Worm (Caenorhabditis elegans) whole organism, late embryonic: ENCODE results near the gene grl-14.

Experiments
- C38D4.7 ChIP-seq: fragments of 200-800 bp; sonication (Bioruptor generic); optimal IDR thresholded peaks from 2 replicates; lab custom pipeline; 2018; ENCODE audit warnings: mild to moderate bottlenecking, missing genetic modification characterization, moderate library complexity, missing compliant biosample characterization
- F13H6.1 ChIP-seq: sonication (generic microtip); optimal IDR thresholded peaks from 2 replicates; lab custom pipeline; 2016; ENCODE audit warnings: missing genetic modification characterization, missing compliant biosample characterization
- K02D7.2 ChIP-seq: sonication (generic microtip); optimal IDR thresholded peaks from 2 replicates; lab custom pipeline; 2017; ENCODE audit warnings: mild to moderate bottlenecking, missing genetic modification characterization, missing compliant biosample characterization
- K09A11.1 ChIP-seq: sonication (generic microtip); optimal IDR thresholded peaks from 2 replicates; lab custom pipeline; 2017; ENCODE audit warnings: antibody characterized with exemption, mild to moderate bottlenecking, missing genetic modification characterization, missing compliant biosample characterization; ENCODE audit not compliant: insufficient read depth
- T23F11.4 ChIP-seq: fragments of 200-800 bp; sonication (Bioruptor generic); optimal IDR thresholded peaks from 2 replicates; lab custom pipeline; 2018; ENCODE audit warnings: mild to moderate bottlenecking, missing genetic modification characterization, missing compliant biosample characterization
- Y22D7AL.16 ChIP-seq: sonication (generic microtip); optimal IDR thresholded peaks from 2 replicates; lab custom pipeline; 2016; ENCODE audit warnings: missing genetic modification characterization, missing compliant biosample characterization
- ama-1 ChIP-seq: fragments of 150-350 bp; optimal IDR thresholded peaks from 2 replicates; lab custom pipeline; 2014
- ceh-18 ChIP-seq: sonication (generic microtip); optimal IDR thresholded peaks from 2 replicates; lab custom pipeline; 2016; ENCODE audit warnings: missing genetic modification characterization, missing compliant biosample characterization
- ceh-19 ChIP-seq: fragments of 200-800 bp; sonication (Bioruptor generic); optimal IDR thresholded peaks from 2 replicates; lab custom pipeline; 2018; ENCODE audit warnings: mild to moderate bottlenecking, missing genetic modification characterization, missing compliant biosample characterization
- ceh-22 ChIP-seq: sonication (generic microtip); optimal IDR thresholded peaks from 2 replicates; lab custom pipeline; 2017; ENCODE audit warnings: missing biosample characterization, missing genetic modification characterization
- ceh-24 ChIP-seq: sonication (generic microtip); optimal IDR thresholded peaks from 2 replicates; lab custom pipeline; 2016; ENCODE audit warnings: mild to moderate bottlenecking, missing genetic modification characterization, missing compliant biosample characterization
- ceh-30 ChIP-seq: fragments of 150-350 bp; optimal IDR thresholded peaks from 2 replicates; lab custom pipeline; 2014; ENCODE audit warnings: missing biosample characterization, missing genetic modification characterization
- ceh-31 ChIP-seq: sonication (generic microtip); optimal IDR thresholded peaks from 2 replicates; lab custom pipeline; 2016; ENCODE audit warnings: missing genetic modification characterization, missing compliant biosample characterization
- ceh-34 ChIP-seq: sonication (generic microtip); optimal IDR thresholded peaks from 2 replicates; lab custom pipeline; 2016; ENCODE audit warnings: mild to moderate bottlenecking, missing genetic modification characterization, missing compliant biosample characterization
- ceh-6 ChIP-seq: fragments of 200-800 bp; sonication (Bioruptor generic); optimal IDR thresholded peaks from 2 replicates; lab custom pipeline; 2018; ENCODE audit warnings: mild to moderate bottlenecking, missing genetic modification characterization, missing compliant biosample characterization
- che-1 ChIP-seq: sonication (generic microtip); optimal IDR thresholded peaks from 2 replicates; lab custom pipeline; 2016; ENCODE audit warnings: mild to moderate bottlenecking, missing genetic modification characterization, missing compliant biosample characterization
- dve-1 ChIP-seq: sonication (generic microtip); optimal IDR thresholded peaks from 2 replicates; lab custom pipeline; 2017; ENCODE audit warnings: antibody characterized with exemption, mild to moderate bottlenecking, missing genetic modification characterization, missing compliant biosample characterization
- elt-2 ChIP-seq: sonication (generic microtip); optimal IDR thresholded peaks from 2 replicates; lab custom pipeline; 2016; ENCODE audit warnings: missing genetic modification reagents, missing genetic modification characterization, missing compliant biosample characterization
- elt-4 ChIP-seq: sonication (generic microtip); optimal IDR thresholded peaks from 2 replicates; lab custom pipeline; 2016; ENCODE audit warnings: missing genetic modification characterization, missing compliant biosample characterization
- ets-4 ChIP-seq: sonication (generic microtip); optimal IDR thresholded peaks from 2 replicates; lab custom pipeline; 2016; ENCODE audit warnings: missing genetic modification characterization, missing compliant biosample characterization
- eyg-1 ChIP-seq: sonication (generic microtip); optimal IDR thresholded peaks from 2 replicates; lab custom pipeline; 2016; ENCODE audit warnings: missing genotype, missing genetic modification characterization, missing compliant biosample characterization
- fax-1 ChIP-seq: sonication (generic microtip); optimal IDR thresholded peaks from 2 replicates; lab custom pipeline; 2016; ENCODE audit warnings: missing genotype, missing genetic modification characterization, missing compliant biosample characterization
- fkh-10 ChIP-seq: fragments of 150-350 bp; optimal IDR thresholded peaks from 2 replicates; lab custom pipeline; 2014; ENCODE audit warnings: missing biosample characterization, missing genetic modification reagents, missing genetic modification characterization
- fkh-6 ChIP-seq: sonication (generic microtip); optimal IDR thresholded peaks from 2 replicates; lab custom pipeline; 2016; ENCODE audit warnings: missing genetic modification characterization, missing compliant biosample characterization
- gmeb-2 ChIP-seq: sonication (generic microtip); optimal IDR thresholded peaks from 2 replicates; lab custom pipeline; 2016; ENCODE audit warnings: missing genetic modification characterization, inconsistent platforms, missing compliant biosample characterization
- hlh-15 ChIP-seq: sonication (generic microtip); optimal IDR thresholded peaks from 2 replicates; lab custom pipeline; 2016; ENCODE audit warnings: missing genetic modification characterization, missing compliant biosample characterization
- hlh-30 ChIP-seq: sonication (generic microtip); optimal IDR thresholded peaks from 2 replicates; lab custom pipeline; 2017; ENCODE audit warnings: antibody characterized with exemption, missing genetic modification characterization, missing compliant biosample characterization; ENCODE audit not compliant: insufficient read depth
- hlh-6 ChIP-seq: sonication (generic microtip); optimal IDR thresholded peaks from 2 replicates; lab custom pipeline; 2016; ENCODE audit warnings: missing genotype, missing genetic modification characterization, missing compliant biosample characterization
- hlh-8 ChIP-seq: sonication (generic microtip); optimal IDR thresholded peaks from 2 replicates; lab custom pipeline; 2016; ENCODE audit warnings: missing genotype, missing genetic modification characterization, missing compliant biosample characterization
- lim-6 ChIP-seq: sonication (generic microtip); optimal IDR thresholded peaks from 2 replicates; lab custom pipeline; 2016; ENCODE audit warnings: missing genetic modification characterization, missing compliant biosample characterization
- mec-3 ChIP-seq: sonication (generic microtip); optimal IDR thresholded peaks from 2 replicates; lab custom pipeline; 2016; ENCODE audit warnings: borderline replicate concordance, missing genetic modification characterization, missing compliant biosample characterization
- nfya-1 ChIP-seq: sonication (generic microtip); optimal IDR thresholded peaks from 2 replicates; lab custom pipeline; 2017; ENCODE audit warnings: missing genetic modification characterization, mild to moderate bottlenecking, missing compliant biosample characterization, antibody characterized with exemption, moderate library complexity
- nhr-11 ChIP-seq: fragments of 150-350 bp; optimal IDR thresholded peaks from 2 replicates; lab custom pipeline; 2014; ENCODE audit warnings: missing biosample characterization, missing genetic modification characterization
- odd-2 ChIP-seq: sonication (generic microtip); optimal IDR thresholded peaks from 2 replicates; lab custom pipeline; 2017; ENCODE audit warnings: antibody characterized with exemption, mild to moderate bottlenecking, missing genetic modification characterization, missing compliant biosample characterization
- pat-9 ChIP-seq: fragments of 200-800 bp; sonication (Bioruptor generic); optimal IDR thresholded peaks from 2 replicates; lab custom pipeline; 2018; ENCODE audit warnings: mild to moderate bottlenecking, missing genetic modification characterization, moderate library complexity, missing compliant biosample characterization
- pax-1 ChIP-seq: fragments of 150-350 bp; optimal IDR thresholded peaks from 2 replicates; lab custom pipeline; 2014; ENCODE audit warnings: missing biosample characterization, missing genetic modification characterization
- pqm-1 ChIP-seq: sonication (generic microtip); optimal IDR thresholded peaks from 2 replicates; lab custom pipeline; 2016; ENCODE audit warnings: missing genetic modification characterization, missing compliant biosample characterization
- pros-1 ChIP-seq: fragments of 150-350 bp; optimal IDR thresholded peaks from 2 replicates; lab custom pipeline; 2014; ENCODE audit warnings: missing biosample characterization, missing genetic modification reagents, missing genetic modification characterization
- rnt-1 ChIP-seq: sonication (generic microtip); optimal IDR thresholded peaks from 2 replicates; lab custom pipeline; 2016; ENCODE audit warnings: missing genetic modification characterization, missing compliant biosample characterization
- ttx-3 ChIP-seq: sonication (generic microtip); optimal IDR thresholded peaks from 2 replicates; lab custom pipeline; 2016; ENCODE audit warnings: missing genetic modification reagents, missing genetic modification characterization, missing compliant biosample characterization
- unc-3 ChIP-seq, 2 experiments: fragments of 200-800 bp in 1 of 2; sonication (Bioruptor generic) in 1 of 2; sonication (generic microtip) in 1 of 2; conservative IDR thresholded peaks in 1 of 2; optimal IDR thresholded peaks in 1 of 2; 2 replicates each; pipeline versions ENCODE4 v1.3.6 to Lab custom; 2016 to 2022; ENCODE audit warnings: missing compliant biosample characterization in 2 of 2, missing genetic modification characterization in 2 of 2, missing genetic modification reagents in 1 of 2
- unc-42 ChIP-seq: sonication (generic microtip); optimal IDR thresholded peaks from 2 replicates; lab custom pipeline; 2016; ENCODE audit warnings: missing genotype, missing genetic modification characterization, missing compliant biosample characterization
- unc-86 ChIP-seq: sonication (generic microtip); optimal IDR thresholded peaks from 2 replicates; lab custom pipeline; 2016; ENCODE audit warnings: missing genetic modification characterization, missing compliant biosample characterization
- zip-5 ChIP-seq: sonication (generic microtip); optimal IDR thresholded peaks from 2 replicates; lab custom pipeline; 2016; ENCODE audit warnings: missing genetic modification characterization, missing compliant biosample characterization

Gene grl-14

ce11 chrV:20851847-20852386 is 26.6 kb downstream of the grl-14 start, which contains the start of gene ndua-1 (continued):
- TF ChIP-seq ceh-31 (tag; lab: Kevin White, UChicago) = peak; percentile 52
- TF ChIP-seq dve-1 = no peak
- no peak for TF ChIP-seq ceh-19
- TF ChIP-seq hlh-30 (tag; lab: Kevin White, UChicago) = no peak
- TF ChIP-seq nhr-11 (tag; lab: Kevin White, UChicago) = no peak
- TF ChIP-seq gmeb-2 (tag; lab: Kevin White, UChicago) = no peak
- peak; percentile 37 for TF ChIP-seq nfya-1 (tag; lab: Kevin White, UChicago)
- no peak for TF ChIP-seq ceh-18 (tag; lab: Kevin White, UChicago)
- TF ChIP-seq zip-5 (tag; lab: Kevin White, UChicago) = no peak
- TF ChIP-seq unc-42 = peak; percentile 73
- no peak for TF ChIP-seq C38D4.7 (GFP tag; lab: Kevin White, UChicago)
- peak; percentile 31 for TF ChIP-seq Y22D7AL.16 (tag; lab: Kevin White, UChicago)
- TF ChIP-seq rnt-1 = no peak
- TF ChIP-seq che-1 (tag; lab: Kevin White, UChicago) = no peak
- no peak for TF ChIP-seq K09A11.1
- no peak for TF ChIP-seq fkh-10 (GFP tag; lab: Kevin White, UChicago)
- TF ChIP-seq pros-1 (tag; lab: Kevin White, UChicago) = no peak
- no peak for TF ChIP-seq ceh-24 (tag; lab: Kevin White, UChicago)
- TF ChIP-seq elt-4 (tag; lab: Kevin White, UChicago) = no peak
- no peak for TF ChIP-seq hlh-6 (tag; lab: Kevin White, UChicago)
- no peak for TF ChIP-seq unc-3 (GFP tag; conservative IDR thresholded peaks at IDR 0.05; lab: Robert Waterston, UW)
- no peak for TF ChIP-seq unc-3 (tag; optimal IDR thresholded peaks at IDR 0.05; lab: Kevin White, UChicago)
- no peak for TF ChIP-seq eyg-1 (tag; lab: Kevin White, UChicago)
- no peak for TF ChIP-seq ttx-3 (tag; lab: Kevin White, UChicago)
- TF ChIP-seq hlh-8 = no peak
- no peak for TF ChIP-seq lim-6 (tag; lab: Kevin White, UChicago)
- TF ChIP-seq pqm-1 (tag; lab: Kevin White, UChicago) = no peak
- TF ChIP-seq F13H6.1 (tag; lab: Kevin White, UChicago) = no peak
- no peak for TF ChIP-seq ceh-6 (GFP tag; lab: Kevin White, UChicago)
- no peak for TF ChIP-seq K02D7.2
- no peak for TF ChIP-seq ama-1 (lab: Kevin White, UChicago)

- TF ChIP-seq unc-42 = peak; percentile 39
- TF ChIP-seq fkh-10 (GFP tag; lab: Kevin White, UChicago) = no peak
- no peak for TF ChIP-seq dve-1
- TF ChIP-seq elt-2 (tag; lab: Kevin White, UChicago) = peak; percentile 31
- TF ChIP-seq fkh-6 (tag; lab: Kevin White, UChicago) = no peak
- TF ChIP-seq ets-4 (tag; lab: Kevin White, UChicago) = no peak
- no peak for TF ChIP-seq pax-1 (tag; lab: Kevin White, UChicago)
Observed at ce11 chrV:20853581-20854161, 28.3 kb downstream of the grl-14 start, which contains the start of gene F31D4.5. Gene F31D4.5 (plus strand): TSS chrV:20854071.

- no peak for TF ChIP-seq ceh-22 (tag; lab: Kevin White, UChicago)
- no peak for TF ChIP-seq ceh-18 (tag; lab: Kevin White, UChicago)
- TF ChIP-seq hlh-15 = no peak
- TF ChIP-seq pat-9 (tag; lab: Kevin White, UChicago) = no peak
- no peak for TF ChIP-seq unc-86 (tag; lab: Kevin White, UChicago)
- TF ChIP-seq zip-5 (tag; lab: Kevin White, UChicago) = no peak
- TF ChIP-seq Y22D7AL.16 (tag; lab: Kevin White, UChicago) = no peak
- no peak for TF ChIP-seq ceh-34 (tag; lab: Kevin White, UChicago)
- no peak for TF ChIP-seq fax-1 (tag; lab: Kevin White, UChicago)
- TF ChIP-seq T23F11.4 (GFP tag; lab: Kevin White, UChicago) = no peak
- TF ChIP-seq odd-2 = no peak
- no peak for TF ChIP-seq lim-6 (tag; lab: Kevin White, UChicago)
- no peak for TF ChIP-seq ets-4 (tag; lab: Kevin White, UChicago)
- TF ChIP-seq K09A11.1 = no peak
- TF ChIP-seq K02D7.2 = no peak
- no peak for TF ChIP-seq ceh-30
- TF ChIP-seq mec-3 (tag; lab: Kevin White, UChicago) = no peak
Observed at ce11 chrV:20861080-20861479, 35.7 kb downstream of the grl-14 start, which contains the start of gene try-4. Gene try-4 (minus strand): TSS chrV:20861153.
